Worm (Caenorhabditis elegans) whole organism, L1 larva: ENCODE data around the gene C05A2.4.

Experiments used
- dpl-1 ChIP-seq, 3 experiments: fragments of 150-350 bp in 2 of 3; sonication (generic microtip) in 1 of 3; optimal IDR thresholded peaks; 2 replicates each; lab custom pipeline; 2014 to 2017; ENCODE audit warnings: missing biosample characterization in 3 of 3, missing genetic modification characterization in 3 of 3, missing genetic modification reagents in 3 of 3
- elt-2 ChIP-seq: sonication (generic microtip); optimal IDR thresholded peaks from 2 replicates; lab custom pipeline; 2016; ENCODE audit warnings: missing genetic modification characterization, mild to moderate bottlenecking, inconsistent platforms, missing compliant biosample characterization, missing genetic modification reagents
- fos-1 ChIP-seq: fragments of 150-350 bp; optimal IDR thresholded peaks from 2 replicates; lab custom pipeline; 2014; ENCODE audit warnings: missing biosample characterization, missing genetic modification characterization
- mef-2 ChIP-seq: fragments of 150-350 bp; optimal IDR thresholded peaks from 2 replicates; lab custom pipeline; 2014; ENCODE audit warnings: missing biosample characterization, missing genetic modification characterization
- snpc-4 ChIP-seq: fragments of 150-350 bp; optimal IDR thresholded peaks from 2 replicates; lab custom pipeline; 2014; ENCODE audit warnings: missing biosample characterization, missing genetic modification characterization
- unc-130 ChIP-seq: fragments of 150-350 bp; optimal IDR thresholded peaks from 2 replicates; lab custom pipeline; 2017; ENCODE audit warnings: missing biosample characterization, missing genetic modification characterization, inconsistent platforms
- unc-86 ChIP-seq: sonication (generic microtip); optimal IDR thresholded peaks from 2 replicates; lab custom pipeline; 2016; ENCODE audit warnings: missing genetic modification characterization, missing compliant biosample characterization
- zag-1 ChIP-seq: fragments of 150-350 bp; optimal IDR thresholded peaks from 2 replicates; lab custom pipeline; 2014; ENCODE audit warnings: missing biosample characterization, missing genetic modification characterization
- ztf-4 ChIP-seq: fragments of 150-350 bp; optimal IDR thresholded peaks from 2 replicates; lab custom pipeline; 2014; ENCODE audit warnings: missing biosample characterization, missing genetic modification characterization

DNA sequence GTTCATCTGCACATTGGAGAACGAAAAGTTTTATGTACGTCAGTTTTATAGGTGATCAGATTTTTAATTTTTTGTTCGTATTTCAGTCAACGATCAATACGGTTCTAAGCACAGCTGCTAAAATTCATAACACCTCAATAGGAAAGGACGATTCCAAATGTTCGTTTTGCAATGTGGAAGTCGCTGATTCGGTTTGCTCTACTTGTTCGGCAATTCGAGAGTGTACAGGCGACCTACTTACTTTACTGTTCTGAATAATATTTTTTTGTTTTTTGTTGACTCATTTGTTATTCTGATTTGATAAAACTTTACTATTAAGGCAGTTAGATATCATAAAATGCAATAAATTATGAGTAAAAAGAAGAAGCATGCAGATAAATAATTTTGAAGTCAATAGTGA is 35.9 kb upstream of the C05A2.4 start:
- TF ChIP-seq mef-2 (tag; lab: Kevin White, UChicago) (no peak), elt-2 (tag; lab: Kevin White, UChicago) (no peak), unc-86 (no peak), snpc-4 (tag; lab: Kevin White, UChicago) (no peak), ztf-4 (tag; lab: Kevin White, UChicago) (no peak), unc-130 (tag; lab: Kevin White, UChicago) (no peak), fos-1 (no peak), dpl-1 (GFP tag; optimal IDR thresholded peaks at IDR 0.05; lab: Kevin White, UChicago) (no peak), zag-1 (tag; lab: Kevin White, UChicago) (no peak)
